Fruit fly (Drosophila melanogaster) S2 (cell line): ENCODE results near the gene Task7.

Source experiments
- CG8478 ChIP-seq: fragments of >200 bp; optimal IDR thresholded peaks from 2 replicates; lab custom pipeline; 2018
- CTCF ChIP-seq, 2 experiments: fragments of >200 bp; optimal IDR thresholded peaks; 2 replicates each; lab custom pipeline; 2018

- no peak for TF ChIP-seq CG8478 (lab: Kevin White, UChicago)
- no peak for TF ChIP-seq CTCF (optimal IDR thresholded peaks at IDR 0.05; lab: Kevin White, UChicago)
These were observed 25.5 kb upstream of the Task7 start for dm6 chr3R:9437618-9438017.
